Fruit fly (Drosophila melanogaster) whole organism, embryonic: Measurements from ENCODE around the gene rdhB.

Experiments
- CG10462 ChIP-seq: fragments of 200-800 bp; sonication (Bioruptor generic); optimal IDR thresholded peaks from 2 replicates; lab custom pipeline; 2016; ENCODE audit warnings: missing biosample characterization, missing genetic modification characterization
- CG10565 ChIP-seq: fragments of 200-800 bp; sonication (Bioruptor generic); optimal IDR thresholded peaks from 3 replicates; lab custom pipeline; 2016; ENCODE audit warnings: missing biosample characterization, mild to moderate bottlenecking, missing genetic modification characterization
- CG10654 ChIP-seq: fragments of 200-800 bp; sonication (Bioruptor generic); optimal IDR thresholded peaks from 2 replicates; lab custom pipeline; 2016; ENCODE audit warnings: missing biosample characterization, missing genetic modification characterization
- CG10959 ChIP-seq: fragments of 200-800 bp; sonication (Bioruptor generic); IDR thresholded peaks from 2 replicates; pipeline ENCODE4 v1.3.6; 2022; ENCODE audit warnings: missing biosample characterization, missing genetic modification characterization
- CG10979 ChIP-seq: fragments of 200-800 bp; sonication (Bioruptor generic); optimal IDR thresholded peaks from 2 replicates; lab custom pipeline; 2018; ENCODE audit warnings: missing biosample characterization, mild to moderate bottlenecking, missing genetic modification characterization, moderate library complexity
- CG11560 ChIP-seq: fragments of 200-800 bp; sonication (Bioruptor generic); IDR thresholded peaks from 3 replicates; pipeline ENCODE4 v1.3.6; 2022; ENCODE audit warnings: missing biosample characterization, missing genetic modification characterization
- CG12071 ChIP-seq: fragments of 200-800 bp; sonication (Bioruptor generic); optimal IDR thresholded peaks from 3 replicates; lab custom pipeline; 2018; ENCODE audit warnings: missing biosample characterization, mild to moderate bottlenecking, missing genetic modification characterization
- CG12104 ChIP-seq: fragments of 200-800 bp; sonication (Bioruptor generic); optimal IDR thresholded peaks from 3 replicates; lab custom pipeline; 2016; ENCODE audit warnings: missing biosample characterization, missing genetic modification characterization
- CG14441 ChIP-seq: fragments of 200-800 bp; sonication (Bioruptor generic); IDR thresholded peaks from 2 replicates; pipeline ENCODE4 v1.3.6; 2022; ENCODE audit warnings: missing biosample characterization, missing genetic modification characterization
- CG15269 ChIP-seq: fragments of 200-800 bp; sonication (Bioruptor generic); optimal IDR thresholded peaks from 2 replicates; lab custom pipeline; 2018; ENCODE audit warnings: missing biosample characterization, mild to moderate bottlenecking, missing genetic modification characterization, moderate library complexity
- CG1602 ChIP-seq: fragments of 200-800 bp; sonication (Bioruptor generic); optimal IDR thresholded peaks from 3 replicates; lab custom pipeline; 2016; ENCODE audit warnings: missing biosample characterization, missing genetic modification characterization
- CG17829 ChIP-seq: fragments of 200-800 bp; optimal IDR thresholded peaks from 2 replicates; lab custom pipeline; 2019; ENCODE audit warnings: missing biosample characterization, mild to moderate bottlenecking, missing genetic modification characterization, moderate library complexity
- CG2120 ChIP-seq: fragments of 200-800 bp; sonication (Bioruptor generic); optimal IDR thresholded peaks from 3 replicates; lab custom pipeline; 2016; ENCODE audit warnings: missing biosample characterization, missing genetic modification characterization
- CG30431 ChIP-seq: fragments of 200-800 bp; sonication (Bioruptor generic); optimal IDR thresholded peaks from 2 replicates; lab custom pipeline; 2017; ENCODE audit warnings: missing biosample characterization, missing genetic modification characterization
- CG4282 ChIP-seq: fragments of 200-800 bp; sonication (Bioruptor generic); optimal IDR thresholded peaks from 2 replicates; lab custom pipeline; 2016; ENCODE audit warnings: missing biosample characterization, missing genetic modification characterization
- CG4707 ChIP-seq: fragments of 200-800 bp; sonication (Bioruptor generic); optimal IDR thresholded peaks from 2 replicates; lab custom pipeline; 2018; ENCODE audit warnings: missing biosample characterization, mild to moderate bottlenecking, missing genetic modification characterization, moderate library complexity
- CG5953 ChIP-seq: fragments of 200-800 bp; sonication (Bioruptor generic); IDR thresholded peaks from 2 replicates; pipeline ENCODE4 v1.3.6; 2022; ENCODE audit warnings: missing biosample characterization, missing genetic modification characterization
- CG8089 ChIP-seq: fragments of 200-800 bp; sonication (Bioruptor generic); optimal IDR thresholded peaks from 3 replicates; lab custom pipeline; 2016; ENCODE audit warnings: missing biosample characterization, missing genetic modification characterization
- CG8478 ChIP-seq: fragments of >200 bp; optimal IDR thresholded peaks from 2 replicates; lab custom pipeline; 2018
- CG8924 ChIP-seq: fragments of 200-800 bp; optimal IDR thresholded peaks from 3 replicates; lab custom pipeline; 2019; ENCODE audit warnings: missing biosample characterization, mild to moderate bottlenecking, missing genetic modification characterization, moderate library complexity
- CG9609 ChIP-seq: fragments of 200-800 bp; sonication (Bioruptor generic); optimal IDR thresholded peaks from 3 replicates; lab custom pipeline; 2016; ENCODE audit warnings: missing biosample characterization, missing genetic modification characterization
- CG9932 ChIP-seq: fragments of 200-800 bp; sonication (Bioruptor generic); IDR thresholded peaks from 2 replicates; pipeline ENCODE4 v1.3.6; 2022; ENCODE audit warnings: missing biosample characterization, missing genetic modification characterization
- ERR ChIP-seq: fragments of 200-800 bp; sonication (Bioruptor generic); optimal IDR thresholded peaks from 2 replicates; lab custom pipeline; 2016; ENCODE audit warnings: missing biosample characterization, missing genetic modification characterization
- HLH3B ChIP-seq: fragments of 200-800 bp; sonication (Bioruptor generic); IDR thresholded peaks from 2 replicates; pipeline ENCODE4 v1.3.6; 2022; ENCODE audit warnings: missing biosample characterization, missing genetic modification characterization
- Lhr ChIP-seq: fragments of 200-800 bp; sonication (Bioruptor generic); optimal IDR thresholded peaks from 3 replicates; lab custom pipeline; 2017; ENCODE audit warnings: mild to moderate bottlenecking, missing biosample characterization, missing genetic modification reagents, missing genetic modification characterization
- Mrtf ChIP-seq: fragments of 200-800 bp; sonication (Bioruptor generic); IDR thresholded peaks from 3 replicates; pipeline ENCODE4 v1.3.6; 2022; ENCODE audit warnings: missing biosample characterization, missing genetic modification characterization
- Nf-YC ChIP-seq: fragments of 200-800 bp; optimal IDR thresholded peaks from 3 replicates; lab custom pipeline; 2019; ENCODE audit warnings: missing biosample characterization, mild to moderate bottlenecking, missing genetic modification characterization, moderate library complexity
- Ptx1 ChIP-seq: fragments of 200-800 bp; sonication (Bioruptor generic); IDR thresholded peaks from 2 replicates; pipeline ENCODE4 v1.3.6; 2022; ENCODE audit warnings: missing biosample characterization, missing genetic modification characterization
- Sry-δ ChIP-seq: fragments of 200-800 bp; sonication (Bioruptor generic); optimal IDR thresholded peaks from 2 replicates; lab custom pipeline; 2016; ENCODE audit warnings: missing biosample characterization, missing genetic modification characterization
- chn ChIP-seq: fragments of 200-800 bp; sonication (Bioruptor generic); optimal IDR thresholded peaks from 2 replicates; lab custom pipeline; 2016; ENCODE audit warnings: missing biosample characterization, missing genetic modification characterization
- dati ChIP-seq: fragments of 200-800 bp; sonication (Bioruptor generic); IDR thresholded peaks from 2 replicates; pipeline ENCODE4 v1.3.6; 2022; ENCODE audit warnings: missing biosample characterization, missing genetic modification characterization
- dimm ChIP-seq: fragments of 200-800 bp; sonication (Bioruptor generic); IDR thresholded peaks from 2 replicates; pipeline ENCODE4 v1.3.6; 2022; ENCODE audit warnings: missing biosample characterization, missing genetic modification characterization
- dpn ChIP-seq, 2 experiments: fragments of 200-800 bp; sonication (Bioruptor generic); optimal IDR thresholded peaks; 3 replicates each; lab custom pipeline; 2016; ENCODE audit warnings: missing biosample characterization in 2 of 2, missing genetic modification characterization in 2 of 2
- esg ChIP-seq: fragments of 200-800 bp; sonication (Bioruptor generic); conservative IDR thresholded peaks from 2 replicates; pipeline ENCODE4 v1.3.6; 2022; ENCODE audit warnings: missing biosample characterization, missing genetic modification characterization
- eve ChIP-seq, 2 experiments: fragments of >200 bp; optimal IDR thresholded peaks; 2 replicates each; lab custom pipeline; 2017; ENCODE audit warnings: missing biosample characterization in 2 of 2, missing genetic modification characterization in 2 of 2
- fd3F ChIP-seq: fragments of 200-800 bp; sonication (Bioruptor generic); optimal IDR thresholded peaks from 2 replicates; lab custom pipeline; 2018; ENCODE audit warnings: missing biosample characterization, mild to moderate bottlenecking, missing genetic modification characterization, moderate library complexity
- fd96Cb ChIP-seq: fragments of 200-800 bp; sonication (Bioruptor generic); optimal IDR thresholded peaks from 2 replicates; lab custom pipeline; 2018; ENCODE audit warnings: missing biosample characterization, mild to moderate bottlenecking, missing genetic modification characterization, moderate library complexity
- hkb ChIP-seq, 2 experiments: fragments of 200-800 bp in 1 of 2; fragments of >200 bp in 1 of 2; sonication (Bioruptor generic) in 1 of 2; IDR thresholded peaks in 1 of 2; optimal IDR thresholded peaks in 1 of 2; 2 replicates each; pipeline versions ENCODE4 v1.3.6 to Lab custom; 2017 to 2022; ENCODE audit warnings: missing biosample characterization in 1 of 2, missing genetic modification characterization in 1 of 2
- nom ChIP-seq: fragments of 200-800 bp; sonication (Bioruptor generic); optimal IDR thresholded peaks from 2 replicates; lab custom pipeline; 2017; ENCODE audit warnings: missing biosample characterization, missing genetic modification characterization, mild to moderate bottlenecking, moderate library complexity, missing genetic modification reagents
- odd ChIP-seq: fragments of 200-800 bp; sonication (Bioruptor generic); optimal IDR thresholded peaks from 2 replicates; lab custom pipeline; 2017; ENCODE audit warnings: missing biosample characterization, mild to moderate bottlenecking, missing genetic modification characterization
- p53 ChIP-seq: fragments of 200-800 bp; sonication (Bioruptor generic); optimal IDR thresholded peaks from 2 replicates; lab custom pipeline; 2016; ENCODE audit warnings: missing biosample characterization, missing genetic modification characterization
- pan ChIP-seq, 4 experiments: fragments of >200 bp in 3 of 4; fragments of 200-800 bp in 1 of 4; sonication (Bioruptor generic) in 1 of 4; optimal IDR thresholded peaks in 3 of 4; IDR thresholded peaks in 1 of 4; 2 replicates each; pipeline versions ENCODE4 v1.3.6 to Lab custom; 2017 to 2022; ENCODE audit warnings: missing biosample characterization in 2 of 4, missing genetic modification characterization in 2 of 4, mixed read lengths in 1 of 4
- psq ChIP-seq: fragments of 200-800 bp; sonication (Bioruptor generic); optimal IDR thresholded peaks from 2 replicates; lab custom pipeline; 2017; ENCODE audit warnings: missing biosample characterization, missing genetic modification characterization
- ranshi ChIP-seq: fragments of 200-800 bp; sonication (Bioruptor generic); IDR thresholded peaks from 2 replicates; pipeline ENCODE4 v1.3.6; 2022; ENCODE audit warnings: missing biosample characterization, missing genetic modification characterization
- rib ChIP-seq: fragments of 200-800 bp; sonication (Bioruptor generic); IDR thresholded peaks from 2 replicates; pipeline ENCODE4 v1.3.6; 2022; ENCODE audit warnings: missing biosample characterization, missing genetic modification characterization
- salm ChIP-seq: fragments of 200-800 bp; sonication (Bioruptor generic); optimal IDR thresholded peaks from 2 replicates; lab custom pipeline; 2018; ENCODE audit warnings: missing biosample characterization, mild to moderate bottlenecking, missing genetic modification characterization
- slbo ChIP-seq: fragments of 200-800 bp; sonication (Bioruptor generic); IDR thresholded peaks from 2 replicates; pipeline ENCODE4 v1.3.6; 2022; ENCODE audit warnings: missing biosample characterization, missing genetic modification characterization
- stwl ChIP-seq: fragments of 200-800 bp; sonication (Bioruptor generic); optimal IDR thresholded peaks from 3 replicates; lab custom pipeline; 2018; ENCODE audit warnings: missing biosample characterization, mild to moderate bottlenecking, missing genetic modification characterization, moderate library complexity
- tin ChIP-seq: fragments of 200-800 bp; sonication (Bioruptor generic); optimal IDR thresholded peaks from 3 replicates; lab custom pipeline; 2016; ENCODE audit warnings: missing biosample characterization, missing genetic modification characterization
- tio ChIP-seq: fragments of 200-800 bp; sonication (Bioruptor generic); optimal IDR thresholded peaks from 2 replicates; lab custom pipeline; 2017; ENCODE audit warnings: missing biosample characterization, missing genetic modification characterization, inconsistent platforms
- toy ChIP-seq: fragments of 200-800 bp; sonication (Bioruptor generic); IDR thresholded peaks from 2 replicates; pipeline ENCODE4 v1.3.6; 2022; ENCODE audit warnings: missing biosample characterization, missing genetic modification characterization
- zfh2 ChIP-seq: fragments of 200-800 bp; sonication (Bioruptor generic); optimal IDR thresholded peaks from 2 replicates; lab custom pipeline; 2016; ENCODE audit warnings: missing biosample characterization, missing genetic modification characterization

The rdhB gene

DNA sequence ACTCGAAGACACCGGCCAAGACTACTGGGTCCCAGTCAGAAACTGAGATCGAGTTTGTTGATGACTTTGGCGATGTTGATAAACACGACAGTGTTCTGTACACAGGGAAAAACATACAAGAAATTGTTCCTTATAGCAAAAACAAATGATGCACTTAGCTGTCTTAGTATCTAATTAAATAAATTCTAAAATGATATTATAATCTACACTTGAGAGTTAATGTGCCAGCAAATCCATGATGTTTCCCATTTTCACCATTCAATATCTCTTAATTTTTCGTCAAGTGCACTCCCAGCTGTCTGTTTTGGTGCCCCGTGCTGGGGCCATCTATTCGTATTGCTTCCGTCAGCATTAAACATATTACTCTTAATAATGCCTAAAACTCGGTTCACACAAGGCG is 48.8 kb downstream of the rdhB start (continued):
- TF ChIP-seq salm (no peak), CG2120 (GFP tag; lab: Kevin White, UChicago) (peak; percentile 61), fd3F (GFP tag; lab: Kevin White, UChicago) (peak; percentile 28), CG10654 (GFP tag; lab: Kevin White, UChicago) (no peak), CG4282 (no peak), Mrtf (GFP tag; lab: Robert Waterston, UW) (peak; percentile 62; the same call in 2 of the 3 replicates), CG11560 (no peak), CG5953 (no peak), CG15269 (tag; lab: Kevin White, UChicago) (no peak), Lhr (GFP tag; lab: Kevin White, UChicago) (no peak), HLH3B (peak; percentile 53; the same call in 1 of the 2 replicates), CG30431 (no peak), rib (GFP tag; lab: Robert Waterston, UW) (no peak), eve (GFP tag; optimal IDR thresholded peaks at IDR 0.05; lab: Kevin White, UChicago) (no peak), tin (GFP tag; lab: Kevin White, UChicago) (peak; percentile 3), hkb (optimal IDR thresholded peaks at IDR 0.05; lab: Kevin White, UChicago) (no peak), hkb (GFP tag; IDR thresholded peaks at IDR 0.05; lab: Robert Waterston, UW) (peak; percentile 51; the same call in 1 of the 2 replicates), CG12071 (no peak), ERR (GFP tag; lab: Kevin White, UChicago) (no peak), CG14441 (GFP tag; lab: Robert Waterston, UW) (no peak), CG9609 (GFP tag; lab: Kevin White, UChicago) (no peak), Nf-YC (tag; lab: Kevin White, UChicago) (no peak), CG4707 (GFP tag; lab: Kevin White, UChicago) (no peak), fd96Cb (tag; lab: Kevin White, UChicago) (peak; percentile 18), CG1602 (peak; percentile 8), nom (GFP tag; lab: Kevin White, UChicago) (no peak), stwl (tag; lab: Kevin White, UChicago) (no peak), CG9932 (GFP tag; lab: Robert Waterston, UW) (peak; percentile 68), toy (no peak), odd (GFP tag; lab: Kevin White, UChicago) (no peak), CG8478 (no peak), pan (optimal IDR thresholded peaks at IDR 0.05; lab: Kevin White, UChicago) (no peak), pan (GFP tag; optimal IDR thresholded peaks at IDR 0.05 in 1 of 2, IDR thresholded peaks at IDR 0.05 in 1 of 2) (peak in 1 of 2 experiments; percentile 40), Sry-δ (GFP tag; lab: Kevin White, UChicago) (no peak), CG8089 (GFP tag; lab: Kevin White, UChicago) (no peak), zfh2 (GFP tag; lab: Kevin White, UChicago) (no peak), ranshi (GFP tag; lab: Robert Waterston, UW) (peak; percentile 54; the same call in 1 of the 2 replicates), CG10565 (GFP tag; lab: Kevin White, UChicago) (no peak), dimm (GFP tag; lab: Robert Waterston, UW) (no peak), CG10979 (tag; lab: Kevin White, UChicago) (peak; percentile 42), CG17829 (tag; lab: Kevin White, UChicago) (peak; percentile 6), CG10462 (GFP tag; lab: Kevin White, UChicago) (no peak), CG12104 (GFP tag; lab: Kevin White, UChicago) (no peak), dati (no peak), p53 (GFP tag; lab: Kevin White, UChicago) (no peak), slbo (peak; percentile 73), CG10959 (peak; percentile 17; the same call in 1 of the 2 replicates), tio (GFP tag; lab: Kevin White, UChicago) (no peak), Ptx1 (peak; percentile 58), CG8924 (tag; lab: Kevin White, UChicago) (peak; percentile 19), chn (no peak), esg (peak; percentile 43), psq (GFP tag; lab: Kevin White, UChicago) (no peak), dpn (GFP tag; optimal IDR thresholded peaks at IDR 0.05; lab: Kevin White, UChicago) (peak in 1 of 2 experiments; percentile 3)
